Fruit fly (Drosophila melanogaster) whole organism, embryonic: ENCODE measurements around the gene CG46244.
A peak's percentile ranks its signal among the peaks of the same experiment; 100 is the strongest.

Experiments used
- Aef1 ChIP-seq: fragments of 200-800 bp; sonication (Bioruptor generic); IDR thresholded peaks from 3 replicates; pipeline ENCODE4 v1.3.6; 2022; ENCODE audit warnings: missing biosample characterization, missing genetic modification characterization
- B-H1 ChIP-seq: fragments of 200-800 bp; sonication (Bioruptor generic); IDR thresholded peaks from 3 replicates; pipeline ENCODE4 v1.3.6; 2022; ENCODE audit warnings: missing biosample characterization, missing genetic modification characterization
- CG11456 ChIP-seq: fragments of 200-800 bp; sonication (Bioruptor generic); IDR thresholded peaks from 3 replicates; pipeline ENCODE4 v1.3.6; 2022; ENCODE audit warnings: missing biosample characterization, missing genetic modification characterization
- CG12659 ChIP-seq: fragments of 200-800 bp; sonication (Bioruptor generic); optimal IDR thresholded peaks from 3 replicates; lab custom pipeline; 2017; ENCODE audit warnings: mild to moderate bottlenecking, missing biosample characterization, missing genetic modification reagents, missing genetic modification characterization
- CG13287 ChIP-seq: fragments of 200-800 bp; sonication (Bioruptor generic); IDR thresholded peaks from 2 replicates; pipeline ENCODE4 v1.3.6; 2022; ENCODE audit warnings: missing biosample characterization, missing genetic modification characterization; ENCODE audit not compliant: partially characterized antibody
- CG14441 ChIP-seq: fragments of 200-800 bp; sonication (Bioruptor generic); IDR thresholded peaks from 2 replicates; pipeline ENCODE4 v1.3.6; 2022; ENCODE audit warnings: missing biosample characterization, missing genetic modification characterization
- CG16813 ChIP-seq: fragments of 200-800 bp; sonication (Bioruptor generic); IDR thresholded peaks from 3 replicates; pipeline ENCODE4 v1.3.6; 2022; ENCODE audit warnings: missing biosample characterization, missing genetic modification characterization; ENCODE audit not compliant: partially characterized antibody
- CG18011 ChIP-seq: fragments of 200-800 bp; sonication (Bioruptor generic); optimal IDR thresholded peaks from 2 replicates; lab custom pipeline; 2017; ENCODE audit warnings: missing biosample characterization, missing genetic modification characterization, mild to moderate bottlenecking, moderate library complexity, missing genotype
- CG34224 ChIP-seq: fragments of 200-800 bp; sonication (Bioruptor generic); IDR thresholded peaks from 3 replicates; pipeline ENCODE4 v1.3.6; 2022; ENCODE audit warnings: missing biosample characterization, missing genetic modification characterization; ENCODE audit not compliant: partially characterized antibody
- CG3995 ChIP-seq: fragments of 200-800 bp; sonication (Bioruptor generic); optimal IDR thresholded peaks from 3 replicates; lab custom pipeline; 2016; ENCODE audit warnings: missing biosample characterization, missing genetic modification characterization
- CG42726 ChIP-seq: fragments of 200-800 bp; sonication (Bioruptor generic); IDR thresholded peaks from 2 replicates; pipeline ENCODE4 v1.3.6; 2022; ENCODE audit warnings: missing biosample characterization, missing genetic modification characterization; ENCODE audit not compliant: partially characterized antibody
- CG4282 ChIP-seq: fragments of 200-800 bp; sonication (Bioruptor generic); optimal IDR thresholded peaks from 2 replicates; lab custom pipeline; 2016; ENCODE audit warnings: missing biosample characterization, missing genetic modification characterization
- CG4360 ChIP-seq: fragments of 200-800 bp; sonication (Bioruptor generic); IDR thresholded peaks from 2 replicates; pipeline ENCODE4 v1.3.6; 2022; ENCODE audit warnings: missing biosample characterization, missing genetic modification characterization
- CG4424 ChIP-seq: fragments of 200-800 bp; sonication (Bioruptor generic); optimal IDR thresholded peaks from 3 replicates; lab custom pipeline; 2016; ENCODE audit warnings: missing biosample characterization, missing genetic modification characterization
- CG8290 ChIP-seq, 3 experiments: fragments of 200-800 bp; sonication (Bioruptor generic); optimal IDR thresholded peaks; 2 replicates each; lab custom pipeline; 2016 to 2019; ENCODE audit warnings: missing biosample characterization in 3 of 3, missing genetic modification characterization in 3 of 3, mild to moderate bottlenecking in 2 of 3, moderate library complexity in 1 of 3
- CG9437 ChIP-seq: fragments of 200-800 bp; sonication (Bioruptor generic); optimal IDR thresholded peaks from 2 replicates; lab custom pipeline; 2018; ENCODE audit warnings: missing biosample characterization, mild to moderate bottlenecking, missing genetic modification characterization
- CG9727 ChIP-seq: fragments of 200-800 bp; sonication (Bioruptor generic); optimal IDR thresholded peaks from 3 replicates; lab custom pipeline; 2017; ENCODE audit warnings: missing biosample characterization, mild to moderate bottlenecking, missing genetic modification characterization
- CrebB ChIP-seq: fragments of 200-800 bp; sonication (Bioruptor generic); optimal IDR thresholded peaks from 3 replicates; lab custom pipeline; 2018; ENCODE audit warnings: missing biosample characterization, mild to moderate bottlenecking, missing genetic modification characterization
- Dll ChIP-seq: fragments of 200-800 bp; sonication (Bioruptor generic); IDR thresholded peaks from 4 replicates; pipeline ENCODE4 v1.3.6; 2022; ENCODE audit warnings: missing biosample characterization, missing genetic modification characterization; ENCODE audit not compliant: partially characterized antibody
- Doc2 ChIP-seq: fragments of 200-800 bp; sonication (Bioruptor generic); IDR thresholded peaks from 2 replicates; pipeline ENCODE4 v1.3.6; 2022; ENCODE audit warnings: missing biosample characterization, missing genetic modification characterization
- Fer1 ChIP-seq: fragments of 200-800 bp; sonication (Bioruptor generic); optimal IDR thresholded peaks from 2 replicates; lab custom pipeline; 2017; ENCODE audit warnings: missing biosample characterization, mild to moderate bottlenecking, missing genetic modification characterization
- HLH4C ChIP-seq: fragments of 200-800 bp; sonication (Bioruptor generic); IDR thresholded peaks from 3 replicates; pipeline ENCODE4 v1.3.6; 2022; ENCODE audit warnings: missing biosample characterization, missing genetic modification characterization; ENCODE audit not compliant: partially characterized antibody
- Hmr ChIP-seq: fragments of 200-800 bp; sonication (Bioruptor generic); optimal IDR thresholded peaks from 3 replicates; lab custom pipeline; 2017; ENCODE audit warnings: mild to moderate bottlenecking, missing biosample characterization, missing genetic modification reagents, missing genetic modification characterization
- Hr3 ChIP-seq: fragments of 200-800 bp; sonication (Bioruptor generic); optimal IDR thresholded peaks from 3 replicates; lab custom pipeline; 2016; ENCODE audit warnings: missing biosample characterization, missing genetic modification characterization
- MBD-R2 ChIP-seq: fragments of 200-800 bp; sonication (Bioruptor generic); IDR thresholded peaks from 2 replicates; pipeline ENCODE4 v1.3.6; 2022; ENCODE audit warnings: missing biosample characterization, missing genetic modification characterization
- MESR4 ChIP-seq: fragments of 200-800 bp; sonication (Bioruptor generic); optimal IDR thresholded peaks from 2 replicates; lab custom pipeline; 2018; ENCODE audit warnings: missing biosample characterization, mild to moderate bottlenecking, missing genetic modification characterization, moderate library complexity
- Med ChIP-seq: fragments of 200-800 bp; sonication (Bioruptor generic); peaks from one replicate; lab custom pipeline; 2016; ENCODE audit warnings: missing biosample characterization, missing genetic modification characterization, mild to moderate bottlenecking, inconsistent platforms, moderate library complexity
- NK7.1 ChIP-seq: fragments of 200-800 bp; sonication (Bioruptor generic); optimal IDR thresholded peaks from 3 replicates; lab custom pipeline; 2016; ENCODE audit warnings: missing biosample characterization, missing genetic modification characterization
- Nf-YC ChIP-seq: fragments of 200-800 bp; optimal IDR thresholded peaks from 3 replicates; lab custom pipeline; 2019; ENCODE audit warnings: missing biosample characterization, mild to moderate bottlenecking, missing genetic modification characterization, moderate library complexity
- Scr ChIP-seq: fragments of 200-800 bp; sonication (Bioruptor generic); IDR thresholded peaks from 2 replicates; pipeline ENCODE4 v1.3.6; 2022; ENCODE audit warnings: missing biosample characterization, missing genetic modification characterization; ENCODE audit not compliant: partially characterized antibody
- Sry-δ ChIP-seq: fragments of 200-800 bp; sonication (Bioruptor generic); optimal IDR thresholded peaks from 2 replicates; lab custom pipeline; 2016; ENCODE audit warnings: missing biosample characterization, missing genetic modification characterization
- Ssrp ChIP-seq: fragments of 200-800 bp; sonication (Bioruptor generic); optimal IDR thresholded peaks from 2 replicates; lab custom pipeline; 2018; ENCODE audit warnings: missing biosample characterization, mild to moderate bottlenecking, missing genetic modification characterization, moderate library complexity
- bbx ChIP-seq: fragments of 200-800 bp; sonication (Bioruptor generic); IDR thresholded peaks from 2 replicates; pipeline ENCODE4 v1.3.6; 2022; ENCODE audit warnings: missing biosample characterization, missing genetic modification characterization; ENCODE audit not compliant: partially characterized antibody
- chinmo ChIP-seq: fragments of 200-800 bp; sonication (Bioruptor generic); IDR thresholded peaks from 4 replicates; pipeline ENCODE4 v1.3.6; 2022; ENCODE audit warnings: missing biosample characterization, missing genetic modification characterization; ENCODE audit not compliant: partially characterized antibody
- dan ChIP-seq: fragments of 200-800 bp; sonication (Bioruptor generic); IDR thresholded peaks from 2 replicates; pipeline ENCODE4 v1.3.6; 2022; ENCODE audit warnings: missing biosample characterization, missing genetic modification characterization
- dmrt11E ChIP-seq: fragments of 200-800 bp; sonication (Bioruptor generic); optimal IDR thresholded peaks from 3 replicates; lab custom pipeline; 2018; ENCODE audit warnings: missing biosample characterization, mild to moderate bottlenecking, missing genetic modification characterization, moderate library complexity
- fd102C ChIP-seq: fragments of 200-800 bp; sonication (Bioruptor generic); optimal IDR thresholded peaks from 2 replicates; lab custom pipeline; 2018; ENCODE audit warnings: missing biosample characterization, mild to moderate bottlenecking, missing genetic modification characterization, moderate library complexity
- hbn ChIP-seq: fragments of 200-800 bp; sonication (Bioruptor generic); IDR thresholded peaks from 2 replicates; pipeline ENCODE4 v1.3.6; 2022; ENCODE audit warnings: missing biosample characterization, missing genetic modification characterization; ENCODE audit not compliant: partially characterized antibody
- knrl ChIP-seq: fragments of 200-800 bp; sonication (Bioruptor generic); IDR thresholded peaks from 3 replicates; pipeline ENCODE4 v1.3.6; 2022; ENCODE audit warnings: missing biosample characterization, missing genetic modification characterization; ENCODE audit not compliant: partially characterized antibody
- pita ChIP-seq: fragments of 200-800 bp; sonication (Bioruptor generic); optimal IDR thresholded peaks from 2 replicates; lab custom pipeline; 2017; ENCODE audit warnings: missing biosample characterization, mild to moderate bottlenecking, missing genetic modification characterization
- pzg ChIP-seq: fragments of 200-800 bp; sonication (Bioruptor generic); optimal IDR thresholded peaks from 3 replicates; lab custom pipeline; 2018; ENCODE audit warnings: missing biosample characterization, mild to moderate bottlenecking, missing genetic modification characterization, moderate library complexity
- slp2 ChIP-seq: fragments of 200-800 bp; sonication (Bioruptor generic); optimal IDR thresholded peaks from 2 replicates; lab custom pipeline; 2016; ENCODE audit warnings: missing biosample characterization, missing genetic modification characterization
- tna ChIP-seq: fragments of 200-800 bp; sonication (Bioruptor generic); IDR thresholded peaks from 2 replicates; pipeline ENCODE4 v1.3.6; 2022; ENCODE audit warnings: missing biosample characterization, missing genetic modification characterization; ENCODE audit not compliant: partially characterized antibody
- unc-4 ChIP-seq: fragments of 200-800 bp; sonication (Bioruptor generic); IDR thresholded peaks from 2 replicates; pipeline ENCODE4 v1.3.6; 2022; ENCODE audit warnings: missing biosample characterization, missing genetic modification characterization; ENCODE audit not compliant: partially characterized antibody
- unpg ChIP-seq: fragments of 200-800 bp; sonication (Bioruptor generic); optimal IDR thresholded peaks from 3 replicates; lab custom pipeline; 2018; ENCODE audit warnings: missing biosample characterization, mild to moderate bottlenecking, missing genetic modification characterization, moderate library complexity
- vnd ChIP-seq: fragments of 200-800 bp; sonication (Bioruptor generic); IDR thresholded peaks from 3 replicates; pipeline ENCODE4 v1.3.6; 2022; ENCODE audit warnings: missing biosample characterization, missing genetic modification characterization; ENCODE audit not compliant: partially characterized antibody

CG46244 gene

dm6 chr2L:19756040-19756439 lies 149.7 kb downstream of the CG46244 start (continued):
- TF ChIP-seq Aef1 (GFP tag; lab: Robert Waterston, UW) (peak; percentile 68), NK7.1 (no peak)

dm6 chr2L:19756716-19757115 lies 150.3 kb downstream of the CG46244 start, which contains the start of gene CG10631:
Gene CG10631 (minus strand): TSS chr2L:19756904.
- no peak for TF ChIP-seq Doc2 (GFP tag; lab: Robert Waterston, UW)
- TF ChIP-seq Scr = peak; percentile 82
- peak; percentile 75 for TF ChIP-seq hbn
- TF ChIP-seq Aef1 (GFP tag; lab: Robert Waterston, UW) = peak; percentile 53
- TF ChIP-seq Hmr (GFP tag; lab: Kevin White, UChicago) = peak; percentile 18
- peak; percentile 70 for TF ChIP-seq MBD-R2
- no peak for TF ChIP-seq pita (GFP tag; lab: Kevin White, UChicago)
- no peak for TF ChIP-seq Ssrp (tag; lab: Kevin White, UChicago)
- peak; percentile 9 for TF ChIP-seq Nf-YC (tag; lab: Kevin White, UChicago)
- 0 out of 3 replicates have a peak, but pooled peaks have one; percentile 11 for TF ChIP-seq CG11456 (GFP tag; lab: Robert Waterston, UW)
- peak; percentile 75 for TF ChIP-seq Med (GFP tag; lab: Kevin White, UChicago)
- TF ChIP-seq CrebB (tag; lab: Kevin White, UChicago) = peak; percentile 24
- TF ChIP-seq CG16813 (GFP tag; lab: Robert Waterston, UW) = peak; percentile 64; the same call in 1 of the 3 replicates
- no peak for TF ChIP-seq CG18011
- TF ChIP-seq CG9727 (GFP tag; lab: Kevin White, UChicago) = no peak
- TF ChIP-seq CG8290 (GFP tag; optimal IDR thresholded peaks at IDR 0.05; lab: Kevin White, UChicago) = no peak
- peak in 1 of 2 experiments; percentile 64 for TF ChIP-seq CG8290 (tag; optimal IDR thresholded peaks at IDR 0.05; lab: Kevin White, UChicago)
- peak; percentile 69 for TF ChIP-seq vnd (GFP tag; lab: Robert Waterston, UW)
- TF ChIP-seq Sry-δ (GFP tag; lab: Kevin White, UChicago) = peak; percentile 89
- no peak for TF ChIP-seq Hr3 (GFP tag; lab: Kevin White, UChicago)
- peak; percentile 90 for TF ChIP-seq CG13287
- TF ChIP-seq CG3995 (GFP tag; lab: Kevin White, UChicago) = peak; percentile 23
- no peak for TF ChIP-seq dmrt11E (tag; lab: Kevin White, UChicago)
- TF ChIP-seq CG9437 (GFP tag; lab: Kevin White, UChicago) = no peak
- TF ChIP-seq CG4360 (GFP tag; lab: Robert Waterston, UW) = peak; percentile 58
- TF ChIP-seq CG14441 = no peak
- peak; percentile 85 for TF ChIP-seq CG34224
- TF ChIP-seq CG4424 (GFP tag; lab: Kevin White, UChicago) = no peak
- TF ChIP-seq knrl (GFP tag; lab: Robert Waterston, UW) = peak; percentile 73
- no peak for TF ChIP-seq unpg (GFP tag; lab: Kevin White, UChicago)
- peak; percentile 85; the same call in 2 of the 4 replicates for TF ChIP-seq chinmo
- TF ChIP-seq bbx (GFP tag; lab: Robert Waterston, UW) = peak; percentile 90
- peak; percentile 68 for TF ChIP-seq pzg
- TF ChIP-seq CG4282 (GFP tag; lab: Kevin White, UChicago) = peak; percentile 12
- peak; percentile 21 for TF ChIP-seq Fer1
- no peak for TF ChIP-seq B-H1 (GFP tag; lab: Robert Waterston, UW)
- peak; percentile 75 for TF ChIP-seq HLH4C (GFP tag; lab: Robert Waterston, UW)
- no peak for TF ChIP-seq dan
- TF ChIP-seq CG42726 = peak; percentile 52; the same call in 1 of the 2 replicates
- peak; percentile 81 for TF ChIP-seq tna
- TF ChIP-seq MESR4 (GFP tag; lab: Kevin White, UChicago) = peak; percentile 40
- peak; percentile 82 for TF ChIP-seq Dll (GFP tag; lab: Robert Waterston, UW)
- no peak for TF ChIP-seq slp2 (GFP tag; lab: Kevin White, UChicago)
- TF ChIP-seq unc-4 (GFP tag; lab: Robert Waterston, UW) = peak; percentile 83
- no peak for TF ChIP-seq fd102C (GFP tag; lab: Kevin White, UChicago)
- peak; percentile 36 for TF ChIP-seq CG12659 (GFP tag; lab: Kevin White, UChicago)
